Fruit fly (Drosophila melanogaster) whole organism, wandering third instar larva: Measurements from ENCODE around the gene CG6282.

Source experiments
- CG32264 ChIP-seq: fragments of 200-800 bp; sonication (Bioruptor generic); optimal IDR thresholded peaks from 2 replicates; lab custom pipeline; 2016; ENCODE audit warnings: missing biosample characterization, missing genetic modification characterization
- Dfd ChIP-seq: fragments of >200 bp; optimal IDR thresholded peaks from 2 replicates; lab custom pipeline; 2017; ENCODE audit warnings: missing biosample characterization, missing genetic modification characterization
- HLH106 ChIP-seq: fragments of 200-800 bp; optimal IDR thresholded peaks from 3 replicates; lab custom pipeline; 2019; ENCODE audit warnings: missing biosample characterization, mild to moderate bottlenecking, missing genetic modification characterization, moderate library complexity
- Myc ChIP-seq: fragments of >200 bp; optimal IDR thresholded peaks from 2 replicates; lab custom pipeline; 2017
- OdsH ChIP-seq: fragments of 200-800 bp; sonication (Bioruptor generic); optimal IDR thresholded peaks from 2 replicates; lab custom pipeline; 2016; ENCODE audit warnings: missing biosample characterization, mild to moderate bottlenecking, missing genetic modification characterization
- Vsx2 ChIP-seq: fragments of 200-300, 225-300 bp; sonication (Bioruptor generic); optimal IDR thresholded peaks from 2 replicates; lab custom pipeline; 2018; ENCODE audit warnings: missing biosample characterization, missing genetic modification characterization; ENCODE audit not compliant: partially characterized antibody
- dl ChIP-seq, 2 experiments: fragments of 175-275, 200-275 bp in 1 of 2; fragments of 200-275 bp in 1 of 2; sonication (Bioruptor generic); optimal IDR thresholded peaks; lab custom pipeline; 2018; ENCODE audit warnings: mild to moderate bottlenecking in 2 of 2, missing biosample characterization in 2 of 2, missing genetic modification characterization in 2 of 2, moderate library complexity in 2 of 2; ENCODE audit not compliant: partially characterized antibody in 2 of 2, insufficient read depth in 1 of 2
- ey ChIP-seq: fragments of 200-800 bp; sonication (Bioruptor generic); optimal IDR thresholded peaks from 2 replicates; lab custom pipeline; 2016; ENCODE audit warnings: missing biosample characterization, missing genetic modification characterization
- h ChIP-seq: fragments of 200-800 bp; sonication (Bioruptor generic); optimal IDR thresholded peaks from 3 replicates; lab custom pipeline; 2016; ENCODE audit warnings: missing biosample characterization, mild to moderate bottlenecking, missing genetic modification characterization
- psq ChIP-seq: fragments of 200-800 bp; sonication (Bioruptor generic); optimal IDR thresholded peaks from 3 replicates; lab custom pipeline; 2017; ENCODE audit warnings: missing biosample characterization, mild to moderate bottlenecking, missing genetic modification characterization, moderate library complexity
- usp ChIP-seq: fragments of >200 bp; optimal IDR thresholded peaks from 2 replicates; lab custom pipeline; 2017; ENCODE audit warnings: missing biosample characterization, missing genetic modification characterization

DNA sequence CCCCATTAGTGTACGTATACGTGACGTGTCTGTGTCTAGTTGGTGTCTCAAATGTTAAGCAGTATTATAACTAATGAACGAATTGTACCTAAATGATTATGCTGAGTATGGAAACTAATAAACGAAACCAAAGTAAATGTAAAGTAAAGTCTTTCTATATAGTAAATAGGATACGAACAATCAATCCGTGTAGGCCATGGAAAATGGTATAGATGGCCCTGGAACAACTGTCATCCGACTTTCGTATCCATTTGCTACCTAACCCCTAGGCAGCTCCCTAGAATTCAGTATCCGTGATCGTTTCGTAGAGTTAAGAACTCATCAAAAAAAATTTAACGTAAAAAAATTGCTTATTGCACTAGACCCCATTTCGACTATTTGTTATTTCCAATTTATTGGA lies 12.5 kb downstream of the CG6282 start, which contains the start of gene S-Lap1:
- TF ChIP-seq psq (GFP tag; lab: Kevin White, UChicago) (no peak), OdsH (GFP tag; lab: Kevin White, UChicago) (no peak), dl (GFP tag; optimal IDR thresholded peaks at IDR 0.05; lab: Kevin White, UChicago; ENCODE audit: insufficient read depth in 1 of 2, partially characterized antibody in 2 of 2) (no peak), HLH106 (tag; lab: Kevin White, UChicago) (no peak), usp (no peak), CG32264 (no peak), Myc (lab: Kevin White, UChicago) (no peak), ey (GFP tag; lab: Kevin White, UChicago) (no peak), Vsx2 (GFP tag; lab: Kevin White, UChicago) (no peak), h (GFP tag; lab: Kevin White, UChicago) (no peak), Dfd (GFP tag; lab: Kevin White, UChicago) (no peak)
